Worm (Caenorhabditis elegans): Measurements from ENCODE around the gene rps-12.
A peak's percentile ranks its signal among the peaks of the same experiment; 100 is the strongest.

ce11 chrIII:5719105-5719831 lies 40.2 kb downstream of the rps-12 start:
- no peak for TF ChIP-seq unc-62 (GFP tag; optimal IDR thresholded peaks at IDR 0.05)
- no peak for TF ChIP-seq ceh-43 (GFP tag; optimal IDR thresholded peaks at IDR 0.05)
- no peak for TF ChIP-seq ztf-11 (tag; optimal IDR thresholded peaks at IDR 0.05)
- no peak for TF ChIP-seq snpc-4 (tag; optimal IDR thresholded peaks at IDR 0.05)
- TF ChIP-seq M03D4.4 (tag; optimal IDR thresholded peaks at IDR 0.05), result no peak
- no peak for TF ChIP-seq nhr-12 (tag; optimal IDR thresholded peaks at IDR 0.05)
- no peak for TF ChIP-seq lin-13 (tag; optimal IDR thresholded peaks at IDR 0.05)
- TF ChIP-seq ces-1 (GFP tag; optimal IDR thresholded peaks at IDR 0.05), result peak; percentile 42
- TF ChIP-seq mab-5 (tag; optimal IDR thresholded peaks at IDR 0.05), result no peak
- no peak for TF ChIP-seq ceh-39 (tag; optimal IDR thresholded peaks at IDR 0.05)
